Worm (Caenorhabditis elegans) whole organism, mixed stage, embryonic: ENCODE data around the gene C17H11.1.

Experiments
- ceh-43 ChIP-seq: fragments of 200-800 bp; sonication (Bioruptor generic); optimal IDR thresholded peaks from 2 replicates; lab custom pipeline; 2018; ENCODE audit warnings: mild to moderate bottlenecking, missing genetic modification characterization, moderate library complexity, missing compliant biosample characterization
- mep-1 ChIP-seq: fragments of 150-350 bp; optimal IDR thresholded peaks from 2 replicates; lab custom pipeline; 2017; ENCODE audit warnings: missing biosample characterization, missing genetic modification reagents, missing genetic modification characterization, inconsistent platforms
- nhr-12 ChIP-seq: fragments of 150-350 bp; optimal IDR thresholded peaks from 2 replicates; lab custom pipeline; 2014; ENCODE audit warnings: missing biosample characterization, missing genetic modification characterization
- tbx-8 ChIP-seq: fragments of 200-800 bp; sonication (Bioruptor generic); optimal IDR thresholded peaks from 2 replicates; lab custom pipeline; 2018; ENCODE audit warnings: mild to moderate bottlenecking, missing genetic modification characterization, moderate library complexity, missing compliant biosample characterization
- unc-39 ChIP-seq: fragments of 150-350 bp; optimal IDR thresholded peaks from 2 replicates; lab custom pipeline; 2014; ENCODE audit warnings: missing biosample characterization, missing genetic modification characterization

DNA sequence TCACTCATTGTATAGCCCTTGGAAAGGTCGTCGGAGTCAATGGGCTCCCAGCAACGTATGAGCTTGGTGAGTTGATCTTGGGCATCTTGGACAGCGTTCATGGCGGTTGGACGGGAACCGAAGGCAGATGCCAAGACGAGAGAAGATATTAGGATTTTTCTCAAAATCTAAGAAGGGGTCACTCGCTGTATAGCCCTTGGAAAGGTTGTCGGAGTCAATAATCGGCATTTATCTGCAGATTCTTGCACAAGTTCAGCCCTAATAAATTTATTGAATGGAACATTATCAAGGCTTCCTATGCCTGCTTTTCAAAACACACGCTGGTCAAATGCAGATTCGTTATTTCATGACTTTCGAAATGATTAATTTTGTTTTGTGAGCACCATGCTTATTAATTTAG, 35.9 kb upstream of the C17H11.1 start, which contains the start of gene C02B8.7:
- TF ChIP-seq nhr-12 (tag; lab: Kevin White, UChicago), result no peak
- TF ChIP-seq ceh-43 (GFP tag; lab: Kevin White, UChicago), result no peak
- no peak for TF ChIP-seq unc-39
- TF ChIP-seq mep-1 (tag; lab: Kevin White, UChicago), result no peak
- TF ChIP-seq tbx-8 (GFP tag; lab: Kevin White, UChicago), result no peak
